Worm (Caenorhabditis elegans) whole organism, L1 larva: ENCODE measurements around the gene F21F8.5.

Source experiments
- blmp-1 ChIP-seq: fragments of 150-350 bp; optimal IDR thresholded peaks from 2 replicates; lab custom pipeline; 2014; ENCODE audit warnings: missing biosample characterization, missing genetic modification characterization
- ces-1 ChIP-seq: fragments of 150-350 bp; optimal IDR thresholded peaks from 2 replicates; lab custom pipeline; 2014; ENCODE audit warnings: missing biosample characterization, missing genetic modification reagents, missing genetic modification characterization
- efl-1 ChIP-seq, 4 experiments: fragments of 150-350 bp; optimal IDR thresholded peaks in 3 of 4; peaks in 1 of 4; 1 replicate in 1 of 4; 2 replicates in 3 of 4; lab custom pipeline; 2014; ENCODE audit warnings: missing biosample characterization in 2 of 4, missing genetic modification characterization in 2 of 4, missing genetic modification reagents in 2 of 4
- egl-13 ChIP-seq: sonication (generic microtip); optimal IDR thresholded peaks from 2 replicates; lab custom pipeline; 2016; ENCODE audit warnings: missing genotype, missing genetic modification reagents, missing genetic modification characterization, missing compliant biosample characterization
- elt-3 ChIP-seq, 6 experiments: fragments of 150-350 bp in 1 of 6; sonication (generic microtip); optimal IDR thresholded peaks; 2 replicates each; lab custom pipeline; 2017 to 2018; ENCODE audit warnings: missing biosample characterization in 6 of 6, missing genetic modification characterization in 6 of 6, inconsistent platforms in 1 of 6
- fkh-10 ChIP-seq: sonication (generic microtip); optimal IDR thresholded peaks from 2 replicates; lab custom pipeline; 2017; ENCODE audit warnings: missing biosample characterization, missing genetic modification reagents, missing genetic modification characterization
- mab-9 ChIP-seq: fragments of 200-800 bp; sonication (Bioruptor generic); IDR thresholded peaks from 2 replicates; pipeline ENCODE4 v1.3.6; 2022; ENCODE audit warnings: missing genetic modification reagents, missing genetic modification characterization, missing compliant biosample characterization
- nhr-237 ChIP-seq: fragments of 150-350 bp; optimal IDR thresholded peaks from 2 replicates; lab custom pipeline; 2014; ENCODE audit warnings: missing biosample characterization, missing genetic modification characterization
- nhr-47 ChIP-seq: sonication (generic microtip); optimal IDR thresholded peaks from 2 replicates; lab custom pipeline; 2016; ENCODE audit warnings: mild to moderate bottlenecking, missing genetic modification characterization, moderate library complexity, missing compliant biosample characterization
- snpc-4 ChIP-seq: fragments of 150-350 bp; optimal IDR thresholded peaks from 2 replicates; lab custom pipeline; 2014; ENCODE audit warnings: missing biosample characterization, missing genetic modification characterization
- sox-4 ChIP-seq: sonication (generic microtip); optimal IDR thresholded peaks from 2 replicates; lab custom pipeline; 2016; ENCODE audit warnings: missing genetic modification characterization, missing compliant biosample characterization
- unc-30 ChIP-seq: sonication (generic microtip); optimal IDR thresholded peaks from 2 replicates; lab custom pipeline; 2017; ENCODE audit warnings: missing biosample characterization, missing genetic modification characterization

DNA sequence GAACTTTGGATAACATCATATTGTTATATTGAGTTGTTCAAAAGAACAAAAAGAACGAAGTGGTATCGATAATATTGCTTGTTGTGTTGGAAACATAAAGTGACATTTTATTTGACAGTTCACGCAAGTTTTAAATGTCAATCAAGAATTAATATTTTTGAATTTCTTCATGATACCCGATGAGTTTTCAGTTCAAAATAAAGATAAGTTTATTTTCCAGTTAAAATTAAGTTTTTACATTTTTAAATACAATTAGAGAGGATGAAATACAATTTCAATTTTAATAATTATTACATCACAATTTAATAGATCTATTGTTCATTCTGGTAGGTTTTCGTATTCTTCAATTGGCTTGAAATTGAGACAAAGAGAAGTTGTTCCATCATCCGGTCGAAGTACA lies 31.4 kb upstream of the F21F8.5 start, which contains the start of gene W02D7.4:
- TF ChIP-seq nhr-47 (tag; lab: Kevin White, UChicago) (no peak), ces-1 (GFP tag; lab: Kevin White, UChicago) (no peak), sox-4 (tag; lab: Kevin White, UChicago) (no peak), snpc-4 (tag; lab: Kevin White, UChicago) (no peak), nhr-237 (tag; lab: Kevin White, UChicago) (no peak), unc-30 (no peak), fkh-10 (GFP tag; lab: Kevin White, UChicago) (no peak), blmp-1 (tag; lab: Kevin White, UChicago) (no peak), mab-9 (no peak), efl-1 (optimal IDR thresholded peaks at IDR 0.05; lab: Kevin White, UChicago) (no peak), efl-1 (GFP tag; optimal IDR thresholded peaks at IDR 0.05 in 1 of 2; lab: Kevin White, UChicago) (no peak), egl-13 (no peak), elt-3 (tag; optimal IDR thresholded peaks at IDR 0.05; lab: Kevin White, UChicago) (no peak)
